Fruit fly (Drosophila melanogaster) whole organism: Measurements from ENCODE around the gene Ets98B.

ENCODE experiments used
- CG8478 ChIP-seq: fragments of >200 bp; optimal IDR thresholded peaks from 2 replicates; lab custom pipeline; 2018; ENCODE audit warnings: inconsistent platforms
- EcR ChIP-seq, 2 experiments: fragments of >200 bp; optimal IDR thresholded peaks; 2 replicates each; lab custom pipeline; 2017; ENCODE audit warnings: missing biosample characterization in 2 of 2, missing genetic modification characterization in 2 of 2, missing genetic modification reagents in 2 of 2

DNA sequence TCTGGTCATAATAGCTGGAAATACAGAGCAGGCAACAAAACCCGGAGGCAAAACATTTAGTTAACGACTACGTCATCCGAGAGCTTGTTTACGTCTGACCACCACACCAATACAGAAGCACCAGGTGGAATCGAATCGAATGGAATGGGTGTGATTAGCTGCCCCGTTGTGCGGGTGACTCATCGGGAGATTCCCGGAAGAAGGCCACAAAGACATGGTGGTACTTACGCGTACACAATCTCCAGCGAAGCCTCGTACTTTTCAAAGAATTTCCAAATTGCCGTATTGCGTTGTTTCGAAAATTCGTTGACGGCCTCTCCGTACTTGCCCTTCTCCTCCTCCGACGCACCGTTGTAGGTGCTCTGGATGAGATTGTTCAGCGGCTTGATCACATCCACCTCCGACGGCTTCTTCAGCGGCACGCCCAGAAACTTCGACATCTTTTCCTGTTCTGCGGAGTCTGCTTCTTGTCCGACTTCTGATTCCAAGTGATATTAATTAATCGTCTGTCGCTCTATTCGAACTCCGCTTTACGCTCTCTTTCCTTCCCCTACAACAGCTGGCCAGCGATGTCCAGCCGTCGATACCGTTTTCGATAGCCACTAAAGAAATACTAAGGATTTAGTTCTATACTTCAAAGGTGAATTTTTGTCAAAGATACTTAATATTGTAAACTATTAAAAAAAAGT is 36.7 kb upstream of the Ets98B start, which contains the start of gene ALiX:
- TF ChIP-seq EcR (GFP tag; optimal IDR thresholded peaks at IDR 0.05; lab: Kevin White, UChicago) (no peak), CG8478 (lab: Kevin White, UChicago) (no peak)
